Worm (Caenorhabditis elegans) whole organism, young adult: ENCODE data around the gene rps-12.
"Not testable (repeated sequence)": the region's sequence is repeated elsewhere in the genome, so short reads cannot be mapped to it uniquely, and the experiment has no call there.

ENCODE experiments used
- B0019.2 ChIP-seq: fragments of 200-800 bp; sonication (Bioruptor generic); conservative IDR thresholded peaks from 2 replicates; pipeline ENCODE4 v1.3.6; 2022; ENCODE audit warnings: missing genetic modification reagents, missing genetic modification characterization, missing compliant biosample characterization
- F10E7.11 ChIP-seq: sonication (generic microtip); optimal IDR thresholded peaks from 2 replicates; lab custom pipeline; 2017; ENCODE audit warnings: mild to moderate bottlenecking, missing genetic modification characterization, moderate library complexity, missing compliant biosample characterization
- F55B11.4 ChIP-seq: sonication (generic microtip); optimal IDR thresholded peaks from 2 replicates; lab custom pipeline; 2016; ENCODE audit warnings: missing compliant biosample characterization, missing genetic modification characterization, borderline replicate concordance; ENCODE audit not compliant: insufficient read depth
- Y53G8AR.9 ChIP-seq: fragments of 200-800 bp; sonication (Bioruptor generic); conservative IDR thresholded peaks from 2 replicates; pipeline ENCODE4 v1.3.6; 2022; ENCODE audit warnings: missing genetic modification reagents, missing genetic modification characterization, missing compliant biosample characterization
- Y56A3A.18 ChIP-seq: fragments of 200-800 bp; sonication (Bioruptor generic); IDR thresholded peaks from 2 replicates; pipeline ENCODE4 v1.3.6; 2022; ENCODE audit warnings: missing genetic modification reagents, missing genetic modification characterization, missing compliant biosample characterization
- aptf-2 ChIP-seq: fragments of 200-800 bp; sonication (Bioruptor generic); conservative IDR thresholded peaks from 2 replicates; pipeline ENCODE4 v1.3.6; 2022; ENCODE audit warnings: missing genetic modification reagents, missing genetic modification characterization, missing compliant biosample characterization
- aptf-3 ChIP-seq: fragments of 200-800 bp; sonication (Bioruptor generic); IDR thresholded peaks from 2 replicates; pipeline ENCODE4 v1.3.6; 2022; ENCODE audit warnings: missing genetic modification characterization, missing compliant biosample characterization
- attf-3 ChIP-seq: fragments of 200-800 bp; sonication (Bioruptor generic); conservative IDR thresholded peaks from 2 replicates; pipeline ENCODE4 v1.3.6; 2022; ENCODE audit warnings: missing genetic modification reagents, missing genetic modification characterization, missing compliant biosample characterization
- attf-6 ChIP-seq: fragments of 200-800 bp; sonication (Bioruptor generic); IDR thresholded peaks from 2 replicates; pipeline ENCODE4 v1.3.6; 2022; ENCODE audit warnings: missing genetic modification reagents, missing genetic modification characterization, missing compliant biosample characterization
- bed-2 ChIP-seq: fragments of 200-800 bp; sonication (Bioruptor generic); IDR thresholded peaks from 2 replicates; pipeline ENCODE4 v1.3.6; 2022; ENCODE audit warnings: missing genetic modification reagents, missing genetic modification characterization, missing compliant biosample characterization
- cebp-1 ChIP-seq, 2 experiments: fragments of 200-800 bp in 1 of 2; sonication (Bioruptor generic) in 1 of 2; sonication (generic microtip) in 1 of 2; IDR thresholded peaks in 1 of 2; optimal IDR thresholded peaks in 1 of 2; 2 replicates each; pipeline versions ENCODE4 v1.3.6 to Lab custom; 2017 to 2022; ENCODE audit warnings: missing compliant biosample characterization in 2 of 2, missing genetic modification characterization in 2 of 2, mild to moderate bottlenecking in 1 of 2, missing genetic modification reagents in 1 of 2, moderate library complexity in 1 of 2
- ceh-100 ChIP-seq: fragments of 200-800 bp; sonication (Bioruptor generic); IDR thresholded peaks from 2 replicates; pipeline ENCODE4 v1.3.6; 2022; ENCODE audit warnings: missing genetic modification reagents, missing genetic modification characterization, missing compliant biosample characterization
- ceh-40 ChIP-seq: fragments of 200-800 bp; sonication (Bioruptor generic); IDR thresholded peaks from 2 replicates; pipeline ENCODE4 v1.3.6; 2022; ENCODE audit warnings: missing genetic modification characterization, missing compliant biosample characterization
- ekl-4 ChIP-seq: fragments of 200-800 bp; sonication (Bioruptor generic); IDR thresholded peaks from 2 replicates; pipeline ENCODE4 v1.3.6; 2022; ENCODE audit warnings: missing genetic modification reagents, missing genetic modification characterization, missing compliant biosample characterization
- hmg-1.2 ChIP-seq: fragments of 200-800 bp; sonication (Bioruptor generic); IDR thresholded peaks from 2 replicates; pipeline ENCODE4 v1.3.6; 2022; ENCODE audit warnings: missing genetic modification reagents, missing genetic modification characterization, missing compliant biosample characterization
- hsf-1 ChIP-seq: fragments of 200-800 bp; sonication (Bioruptor generic); IDR thresholded peaks from 2 replicates; pipeline ENCODE4 v1.3.6; 2022; ENCODE audit warnings: missing genetic modification reagents, missing genetic modification characterization, missing compliant biosample characterization
- lin-26 ChIP-seq: fragments of 200-800 bp; sonication (Bioruptor generic); IDR thresholded peaks from 2 replicates; pipeline ENCODE4 v1.3.6; 2022; ENCODE audit warnings: missing genetic modification reagents, missing genetic modification characterization, missing compliant biosample characterization
- lin-54 ChIP-seq: fragments of 200-800 bp; sonication (Bioruptor generic); optimal IDR thresholded peaks from 2 replicates; lab custom pipeline; 2018; ENCODE audit warnings: mild to moderate bottlenecking, missing genetic modification characterization, missing compliant biosample characterization
- lir-1 ChIP-seq: fragments of 200-800 bp; sonication (Bioruptor generic); conservative IDR thresholded peaks from 2 replicates; pipeline ENCODE4 v1.3.6; 2022; ENCODE audit warnings: missing genetic modification reagents, missing genetic modification characterization, missing compliant biosample characterization
- madf-10 ChIP-seq: sonication (generic microtip); optimal IDR thresholded peaks from 2 replicates; lab custom pipeline; 2016; ENCODE audit warnings: mild to moderate bottlenecking, missing genetic modification characterization, missing compliant biosample characterization
- madf-3 ChIP-seq: fragments of 200-800 bp; sonication (Bioruptor generic); IDR thresholded peaks from 2 replicates; pipeline ENCODE4 v1.3.6; 2022; ENCODE audit warnings: missing genetic modification reagents, missing genetic modification characterization, missing compliant biosample characterization
- madf-6 ChIP-seq: fragments of 200-800 bp; sonication (Bioruptor generic); IDR thresholded peaks from 2 replicates; pipeline ENCODE4 v1.3.6; 2022; ENCODE audit warnings: missing genetic modification reagents, missing genetic modification characterization, missing compliant biosample characterization
- madf-8 ChIP-seq: fragments of 200-800 bp; sonication (Bioruptor generic); conservative IDR thresholded peaks from 2 replicates; pipeline ENCODE4 v1.3.6; 2022; ENCODE audit warnings: missing genetic modification reagents, missing genetic modification characterization, missing compliant biosample characterization
- mcd-1 ChIP-seq: fragments of 200-800 bp; sonication (Bioruptor generic); IDR thresholded peaks from 2 replicates; pipeline ENCODE4 v1.3.6; 2022; ENCODE audit warnings: missing genetic modification reagents, missing genetic modification characterization, missing compliant biosample characterization
- mxl-1 ChIP-seq: sonication (generic microtip); optimal IDR thresholded peaks from 2 replicates; lab custom pipeline; 2016; ENCODE audit warnings: missing genetic modification characterization, missing compliant biosample characterization
- nfyb-1 ChIP-seq: fragments of 200-800 bp; sonication (Bioruptor generic); IDR thresholded peaks from 2 replicates; pipeline ENCODE4 v1.3.6; 2022; ENCODE audit warnings: missing genetic modification reagents, missing genetic modification characterization, missing compliant biosample characterization
- pbrm-1 ChIP-seq: fragments of 200-800 bp; sonication (Bioruptor generic); IDR thresholded peaks from 2 replicates; pipeline ENCODE4 v1.3.6; 2022; ENCODE audit warnings: missing genetic modification reagents, missing genetic modification characterization, missing compliant biosample characterization
- rpc-1 ChIP-seq, 2 experiments: fragments of 150-350 bp in 1 of 2; sonication (generic microtip) in 1 of 2; optimal IDR thresholded peaks; 2 replicates each; lab custom pipeline; 2014 to 2018; ENCODE audit warnings: missing biosample characterization in 1 of 2, missing genetic modification characterization in 1 of 2, missing genetic modification reagents in 1 of 2, missing genotype in 1 of 2
- snpc-1.1 ChIP-seq: sonication (generic microtip); optimal IDR thresholded peaks from 2 replicates; lab custom pipeline; 2017; ENCODE audit warnings: missing genetic modification characterization, mild to moderate bottlenecking, missing compliant biosample characterization, antibody characterized with exemption, moderate library complexity, missing genotype, missing genetic modification reagents; ENCODE audit not compliant: insufficient read depth
- snpc-4 ChIP-seq, 5 experiments: fragments of 150-350 bp in 1 of 5; sonication (generic microtip) in 4 of 5; optimal IDR thresholded peaks; 2 replicates each; lab custom pipeline; 2014 to 2018; ENCODE audit warnings: missing genetic modification characterization in 5 of 5, missing biosample characterization in 3 of 5, antibody characterized with exemption in 2 of 5, mild to moderate bottlenecking in 2 of 5, missing compliant biosample characterization in 2 of 5, missing genotype in 2 of 5, moderate library complexity in 2 of 5, missing genetic modification reagents in 1 of 5
- tbp1 ChIP-seq: fragments of 200-800 bp; sonication (Bioruptor generic); optimal IDR thresholded peaks from 2 replicates; lab custom pipeline; 2018; ENCODE audit warnings: mild to moderate bottlenecking, missing genetic modification characterization, missing compliant biosample characterization
- tbx-9 ChIP-seq: sonication (generic microtip); optimal IDR thresholded peaks from 2 replicates; lab custom pipeline; 2016; ENCODE audit warnings: borderline replicate concordance, missing genetic modification characterization, inconsistent platforms, missing compliant biosample characterization
- ztf-22 ChIP-seq: fragments of 200-800 bp; sonication (Bioruptor generic); optimal IDR thresholded peaks from 2 replicates; lab custom pipeline; 2018; ENCODE audit warnings: mild to moderate bottlenecking, missing genetic modification characterization, moderate library complexity, missing compliant biosample characterization
- ztf-25 ChIP-seq: fragments of 200-800 bp; sonication (Bioruptor generic); IDR thresholded peaks from 2 replicates; pipeline ENCODE4 v1.3.6; 2022; ENCODE audit warnings: missing genetic modification reagents, missing genetic modification characterization, missing compliant biosample characterization
- ztf-28 ChIP-seq: fragments of 200-800 bp; sonication (Bioruptor generic); IDR thresholded peaks from 2 replicates; pipeline ENCODE4 v1.3.6; 2022; ENCODE audit warnings: missing genetic modification reagents, missing genetic modification characterization, missing compliant biosample characterization

rps-12 gene

DNA sequence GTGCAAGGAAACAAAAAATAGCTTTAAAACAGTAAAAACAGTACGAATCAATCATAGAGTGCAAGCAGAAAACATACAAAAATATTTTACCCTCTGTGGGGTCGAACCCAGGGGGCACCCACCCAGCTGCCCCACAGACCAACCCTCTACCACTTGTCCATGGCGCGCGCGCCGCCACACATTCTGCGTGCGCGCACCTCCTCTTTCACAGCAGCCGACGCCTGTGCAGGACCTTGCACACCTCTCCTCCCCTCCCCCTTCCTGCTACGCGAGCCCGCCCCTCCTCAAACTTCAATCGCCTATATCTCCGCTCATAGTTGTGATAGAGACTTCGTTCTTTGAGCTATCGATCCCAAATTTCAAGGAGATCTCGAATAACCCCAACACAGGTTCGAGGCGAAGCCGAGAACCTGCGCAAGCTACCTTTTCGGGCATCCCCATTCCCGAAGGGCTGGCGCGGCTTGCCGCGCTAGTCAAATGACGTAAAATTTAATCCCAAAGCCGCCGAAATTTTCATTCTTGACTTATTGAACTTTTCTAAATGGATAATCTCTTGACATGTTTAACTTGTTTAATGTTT lies 41.7 kb upstream of the rps-12 start (continued):
- peak; percentile 73; the same call in 1 of the 2 replicates for TF ChIP-seq bed-2 (GFP tag; lab: Robert Waterston, UW)
- TF ChIP-seq lir-1 (GFP tag; lab: Robert Waterston, UW), result peak; percentile 50; the same call in 1 of the 2 replicates
- TF ChIP-seq B0019.2, result peak; percentile 83
- peak; percentile 68 for TF ChIP-seq snpc-1.1 (tag; lab: Kevin White, UChicago)
- TF ChIP-seq madf-6, result peak; percentile 95
- TF ChIP-seq ztf-28 (GFP tag; lab: Robert Waterston, UW), result peak; percentile 81
- TF ChIP-seq Y56A3A.18, result peak; percentile 95; the same call in 1 of the 2 replicates
- peak; percentile 64; the same call in 1 of the 2 replicates for TF ChIP-seq aptf-2 (GFP tag; lab: Robert Waterston, UW)
- TF ChIP-seq madf-3, result 0 out of 2 replicates have a peak, but pooled peaks have one; percentile 40
- 0 out of 2 replicates have a peak, but pooled peaks have one; percentile 10 for TF ChIP-seq cebp-1 (GFP tag; IDR thresholded peaks at IDR 0.05; lab: Robert Waterston, UW)
- not testable (repeated sequence) for TF ChIP-seq cebp-1 (tag; optimal IDR thresholded peaks at IDR 0.05; lab: Kevin White, UChicago)
- peak; percentile 91 for TF ChIP-seq ekl-4 (GFP tag; lab: Robert Waterston, UW)
- peak; percentile 72 for TF ChIP-seq tbp1 (GFP tag; lab: Kevin White, UChicago)
- peak; percentile 86 for TF ChIP-seq lin-26
- TF ChIP-seq pbrm-1, result peak; percentile 100
- peak; percentile 81 for TF ChIP-seq hsf-1 (GFP tag; lab: Robert Waterston, UW)
- peak; percentile 90 for TF ChIP-seq nfyb-1 (GFP tag; lab: Robert Waterston, UW)
- TF ChIP-seq Y53G8AR.9, result peak; percentile 87
- peak; percentile 73 for TF ChIP-seq ceh-100 (GFP tag; lab: Robert Waterston, UW)
- peak; percentile 90 for TF ChIP-seq mcd-1 (GFP tag; lab: Robert Waterston, UW)
- peak; percentile 77; the same call in 1 of the 2 replicates for TF ChIP-seq ceh-40 (GFP tag; lab: Robert Waterston, UW)
- peak; percentile 91 for TF ChIP-seq madf-8 (GFP tag; lab: Robert Waterston, UW)
- TF ChIP-seq attf-6 (GFP tag; lab: Robert Waterston, UW), result peak; percentile 90

DNA sequence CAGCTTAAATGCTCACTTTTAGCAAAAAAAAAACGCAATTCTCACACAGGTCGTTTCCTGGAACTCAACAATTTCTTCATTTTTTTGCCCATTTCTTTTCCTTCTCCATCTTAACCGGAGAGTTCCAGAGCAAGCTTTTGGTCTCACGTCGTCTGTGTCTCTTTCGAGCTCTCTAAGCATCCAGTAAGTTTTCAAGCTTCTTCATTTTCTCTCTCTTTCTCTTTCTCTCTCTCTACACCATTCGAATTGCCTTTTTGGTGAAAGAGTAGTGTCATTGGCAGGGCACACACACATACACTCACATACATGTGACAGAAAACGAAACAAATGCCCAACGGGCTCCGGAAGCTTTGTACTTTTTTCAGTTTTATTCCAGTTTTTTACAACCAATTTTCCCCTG lies 39.2 kb upstream of the rps-12 start:
- no peak for TF ChIP-seq snpc-4 (GFP tag; optimal IDR thresholded peaks at IDR 0.05; lab: Kevin White, UChicago)
- peak in 1 of 4 experiments; percentile 59 for TF ChIP-seq snpc-4 (tag; optimal IDR thresholded peaks at IDR 0.05; lab: Kevin White, UChicago)
- TF ChIP-seq cebp-1 (GFP tag; IDR thresholded peaks at IDR 0.05; lab: Robert Waterston, UW), result no peak
- TF ChIP-seq cebp-1 (tag; optimal IDR thresholded peaks at IDR 0.05; lab: Kevin White, UChicago), result peak; percentile 6
- peak; percentile 52; the same call in 1 of the 2 replicates for TF ChIP-seq hmg-1.2
- TF ChIP-seq madf-10 (tag; lab: Kevin White, UChicago), result no peak

DNA sequence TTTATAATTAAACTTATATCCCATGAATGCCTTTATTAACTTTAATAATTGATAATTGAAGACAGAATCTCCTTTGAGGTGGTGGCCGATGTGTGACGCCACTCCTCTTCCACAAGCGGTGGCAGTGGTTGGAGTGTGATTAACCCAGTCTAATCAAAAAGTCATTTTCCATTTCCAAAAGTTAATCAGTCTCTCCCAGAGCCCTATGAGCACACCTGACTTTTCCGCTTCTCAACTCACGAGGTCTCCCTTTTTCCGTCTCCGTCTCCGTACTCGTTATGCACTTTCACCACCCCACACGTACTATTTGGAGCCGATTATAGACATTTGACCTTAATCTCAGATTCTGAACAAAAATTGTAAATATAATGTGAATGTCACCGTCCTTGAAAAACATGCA lies 36.4 kb upstream of the rps-12 start:
- TF ChIP-seq snpc-4 (GFP tag; optimal IDR thresholded peaks at IDR 0.05; lab: Kevin White, UChicago) (no peak), snpc-4 (tag; optimal IDR thresholded peaks at IDR 0.05; lab: Kevin White, UChicago) (no peak), pbrm-1 (no peak), ztf-22 (no peak), F10E7.11 (tag; lab: Kevin White, UChicago) (no peak), aptf-3 (GFP tag; lab: Robert Waterston, UW) (no peak), F55B11.4 (no peak), mxl-1 (tag; lab: Kevin White, UChicago) (no peak), tbx-9 (tag; lab: Kevin White, UChicago) (no peak), hsf-1 (GFP tag; lab: Robert Waterston, UW) (no peak), ztf-25 (no peak), lin-54 (GFP tag; lab: Kevin White, UChicago) (no peak), attf-3 (no peak), rpc-1 (optimal IDR thresholded peaks at IDR 0.05; lab: Kevin White, UChicago) (no peak), rpc-1 (tag; optimal IDR thresholded peaks at IDR 0.05; lab: Kevin White, UChicago) (no peak)
